Fruit fly (Drosophila melanogaster) whole organism, embryonic: ENCODE measurements around the gene ND-PDSW.

Source experiments
- Atf6 ChIP-seq: fragments of 200-800 bp; sonication (Bioruptor generic); IDR thresholded peaks from 2 replicates; pipeline ENCODE4 v1.3.6; 2022; ENCODE audit warnings: missing biosample characterization, missing genetic modification characterization
- Bgb ChIP-seq: fragments of 200-800 bp; sonication (Bioruptor generic); IDR thresholded peaks from 2 replicates; pipeline ENCODE4 v1.3.6; 2022; ENCODE audit warnings: missing biosample characterization, missing genetic modification characterization; ENCODE audit not compliant: partially characterized antibody
- CG10543 ChIP-seq: fragments of 200-800 bp; sonication (Bioruptor generic); optimal IDR thresholded peaks from 3 replicates; lab custom pipeline; 2017; ENCODE audit warnings: missing biosample characterization, mild to moderate bottlenecking, missing genetic modification characterization, moderate library complexity
- CG11723 ChIP-seq: fragments of 200-800 bp; sonication (Bioruptor generic); optimal IDR thresholded peaks from 2 replicates; lab custom pipeline; 2017; ENCODE audit warnings: missing biosample characterization, mild to moderate bottlenecking, missing genetic modification characterization
- CG12659 ChIP-seq: fragments of 200-800 bp; sonication (Bioruptor generic); optimal IDR thresholded peaks from 3 replicates; lab custom pipeline; 2017; ENCODE audit warnings: mild to moderate bottlenecking, missing biosample characterization, missing genetic modification reagents, missing genetic modification characterization
- CG12942 ChIP-seq: fragments of 200-800 bp; sonication (Bioruptor generic); optimal IDR thresholded peaks from 3 replicates; lab custom pipeline; 2016; ENCODE audit warnings: missing biosample characterization, missing genetic modification characterization
- CG15269 ChIP-seq: fragments of 200-800 bp; sonication (Bioruptor generic); optimal IDR thresholded peaks from 2 replicates; lab custom pipeline; 2018; ENCODE audit warnings: missing biosample characterization, mild to moderate bottlenecking, missing genetic modification characterization, moderate library complexity
- CG15514 ChIP-seq: fragments of 200-800 bp; sonication (Bioruptor generic); optimal IDR thresholded peaks from 3 replicates; lab custom pipeline; 2017; ENCODE audit warnings: missing biosample characterization, missing genetic modification characterization, mild to moderate bottlenecking, moderate library complexity, missing genetic modification reagents
- CG17385 ChIP-seq: fragments of 200-800 bp; sonication (Bioruptor generic); optimal IDR thresholded peaks from 3 replicates; lab custom pipeline; 2018; ENCODE audit warnings: missing biosample characterization, mild to moderate bottlenecking, missing genetic modification characterization
- CG2129 ChIP-seq: fragments of 200-800 bp; sonication (Bioruptor generic); IDR thresholded peaks from 2 replicates; pipeline ENCODE4 v1.3.6; 2022; ENCODE audit warnings: missing biosample characterization, missing genetic modification characterization; ENCODE audit not compliant: partially characterized antibody
- CG2202 ChIP-seq: fragments of 200-800 bp; sonication (Bioruptor generic); optimal IDR thresholded peaks from 2 replicates; lab custom pipeline; 2018; ENCODE audit warnings: missing biosample characterization, mild to moderate bottlenecking, missing genetic modification characterization
- CG31388 ChIP-seq: fragments of 200-800 bp; sonication (Bioruptor generic); optimal IDR thresholded peaks from 2 replicates; lab custom pipeline; 2016; ENCODE audit warnings: missing biosample characterization, missing genetic modification characterization
- CG34422 ChIP-seq: fragments of 200-800 bp; sonication (Bioruptor generic); IDR thresholded peaks from 3 replicates; pipeline ENCODE4 v1.3.6; 2022; ENCODE audit warnings: missing biosample characterization, missing genetic modification characterization
- CG3726 ChIP-seq: fragments of 200-800 bp; sonication (Bioruptor generic); IDR thresholded peaks from 3 replicates; pipeline ENCODE4, ENCODE4 v1.3.6; 2022; ENCODE audit warnings: missing biosample characterization, missing genetic modification characterization
- CG3838 ChIP-seq: fragments of 200-800 bp; sonication (Bioruptor generic); optimal IDR thresholded peaks from 3 replicates; lab custom pipeline; 2016; ENCODE audit warnings: missing biosample characterization, missing genetic modification characterization
- CG3847 ChIP-seq: fragments of 200-800 bp; sonication (Bioruptor generic); IDR thresholded peaks from 2 replicates; pipeline ENCODE4 v1.3.6; 2022; ENCODE audit warnings: missing biosample characterization, missing genetic modification characterization
- CG4360 ChIP-seq: fragments of 200-800 bp; sonication (Bioruptor generic); IDR thresholded peaks from 2 replicates; pipeline ENCODE4 v1.3.6; 2022; ENCODE audit warnings: missing biosample characterization, missing genetic modification characterization
- CG4820 ChIP-seq: fragments of 200-800 bp; sonication (Bioruptor generic); optimal IDR thresholded peaks from 3 replicates; lab custom pipeline; 2016; ENCODE audit warnings: missing biosample characterization, missing genetic modification characterization
- CG5245 ChIP-seq: fragments of 200-800 bp; sonication (Bioruptor generic); optimal IDR thresholded peaks from 3 replicates; lab custom pipeline; 2016; ENCODE audit warnings: missing biosample characterization, missing genetic modification characterization
- CG5953 ChIP-seq: fragments of 200-800 bp; sonication (Bioruptor generic); IDR thresholded peaks from 2 replicates; pipeline ENCODE4 v1.3.6; 2022; ENCODE audit warnings: missing biosample characterization, missing genetic modification characterization
- CG6272 ChIP-seq: fragments of 200-800 bp; sonication (Bioruptor generic); IDR thresholded peaks from 2 replicates; pipeline ENCODE4 v1.3.6; 2022; ENCODE audit warnings: missing biosample characterization, missing genetic modification characterization
- CG7372 ChIP-seq: fragments of 200-800 bp; sonication (Bioruptor generic); IDR thresholded peaks from 2 replicates; pipeline ENCODE4 v1.3.6; 2022; ENCODE audit warnings: missing biosample characterization, missing genetic modification characterization
- CoRest ChIP-seq: fragments of 200-800 bp; sonication (Bioruptor generic); optimal IDR thresholded peaks from 3 replicates; lab custom pipeline; 2018; ENCODE audit warnings: missing biosample characterization, mild to moderate bottlenecking, missing genetic modification characterization, moderate library complexity
- Doc2 ChIP-seq: fragments of 200-800 bp; sonication (Bioruptor generic); IDR thresholded peaks from 2 replicates; pipeline ENCODE4 v1.3.6; 2022; ENCODE audit warnings: missing biosample characterization, missing genetic modification characterization
- Fer1 ChIP-seq: fragments of 200-800 bp; sonication (Bioruptor generic); optimal IDR thresholded peaks from 2 replicates; lab custom pipeline; 2017; ENCODE audit warnings: missing biosample characterization, mild to moderate bottlenecking, missing genetic modification characterization
- H2.0 ChIP-seq: fragments of 200-800 bp; sonication (Bioruptor generic); IDR thresholded peaks from 2 replicates; pipeline ENCODE4 v1.3.6; 2022; ENCODE audit warnings: missing biosample characterization, missing genetic modification characterization
- Hmr ChIP-seq: fragments of 200-800 bp; sonication (Bioruptor generic); optimal IDR thresholded peaks from 3 replicates; lab custom pipeline; 2017; ENCODE audit warnings: mild to moderate bottlenecking, missing biosample characterization, missing genetic modification reagents, missing genetic modification characterization
- Lhr ChIP-seq: fragments of 200-800 bp; sonication (Bioruptor generic); optimal IDR thresholded peaks from 3 replicates; lab custom pipeline; 2017; ENCODE audit warnings: mild to moderate bottlenecking, missing biosample characterization, missing genetic modification reagents, missing genetic modification characterization
- Med ChIP-seq: fragments of 200-800 bp; sonication (Bioruptor generic); peaks from one replicate; lab custom pipeline; 2016; ENCODE audit warnings: missing biosample characterization, missing genetic modification characterization, mild to moderate bottlenecking, inconsistent platforms, moderate library complexity
- Ptx1 ChIP-seq: fragments of 200-800 bp; sonication (Bioruptor generic); IDR thresholded peaks from 2 replicates; pipeline ENCODE4 v1.3.6; 2022; ENCODE audit warnings: missing biosample characterization, missing genetic modification characterization
- Usf ChIP-seq: fragments of 200-800 bp; sonication (Bioruptor generic); optimal IDR thresholded peaks from 2 replicates; lab custom pipeline; 2017; ENCODE audit warnings: missing genotype, missing biosample characterization, missing genetic modification characterization
- amos ChIP-seq: fragments of 200-800 bp; sonication (Bioruptor generic); IDR thresholded peaks from 2 replicates; pipeline ENCODE4 v1.3.6; 2022; ENCODE audit warnings: missing biosample characterization, missing genetic modification characterization; ENCODE audit not compliant: partially characterized antibody
- aop ChIP-seq: fragments of 200-800 bp; sonication (Bioruptor generic); IDR thresholded peaks from 2 replicates; pipeline ENCODE4 v1.3.6; 2022; ENCODE audit warnings: missing biosample characterization, missing genetic modification characterization
- ase ChIP-seq: fragments of 200-800 bp; sonication (Bioruptor generic); IDR thresholded peaks from 3 replicates; pipeline ENCODE4 v1.3.6; 2022; ENCODE audit warnings: missing biosample characterization, missing genetic modification characterization
- da ChIP-seq: fragments of 200-800 bp; sonication (Bioruptor generic); optimal IDR thresholded peaks from 2 replicates; lab custom pipeline; 2016; ENCODE audit warnings: missing biosample characterization, missing genetic modification characterization
- dysf ChIP-seq: fragments of 200-800 bp; sonication (Bioruptor generic); IDR thresholded peaks from 3 replicates; pipeline ENCODE4 v1.3.6; 2022; ENCODE audit warnings: missing biosample characterization, missing genetic modification characterization
- gce ChIP-seq: fragments of 200-800 bp; sonication (Bioruptor generic); IDR thresholded peaks from 3 replicates; pipeline ENCODE4 v1.3.6; 2022; ENCODE audit warnings: missing biosample characterization, missing genetic modification characterization
- hth ChIP-seq: fragments of >200 bp; optimal IDR thresholded peaks from 2 replicates; lab custom pipeline; 2017; ENCODE audit warnings: inconsistent platforms
- kay ChIP-seq: fragments of 200-800 bp; sonication (Bioruptor generic); optimal IDR thresholded peaks from 2 replicates; lab custom pipeline; 2016; ENCODE audit warnings: missing biosample characterization, missing genetic modification characterization
- kni ChIP-seq: fragments of 200-800 bp; sonication (Bioruptor generic); optimal IDR thresholded peaks from 3 replicates; lab custom pipeline; 2017; ENCODE audit warnings: mild to moderate bottlenecking, missing biosample characterization, missing genetic modification reagents, missing genetic modification characterization
- nerfin-1 ChIP-seq: fragments of 200-800 bp; sonication (Bioruptor generic); optimal IDR thresholded peaks from 3 replicates; lab custom pipeline; 2019; ENCODE audit warnings: missing biosample characterization, mild to moderate bottlenecking, missing genetic modification characterization, moderate library complexity
- onecut ChIP-seq: fragments of 200-800 bp; sonication (Bioruptor generic); IDR thresholded peaks from 2 replicates; pipeline ENCODE4 v1.3.6; 2022; ENCODE audit warnings: missing biosample characterization, missing genetic modification characterization
- pan ChIP-seq, 4 experiments: fragments of >200 bp in 3 of 4; fragments of 200-800 bp in 1 of 4; sonication (Bioruptor generic) in 1 of 4; optimal IDR thresholded peaks in 3 of 4; IDR thresholded peaks in 1 of 4; 2 replicates each; pipeline versions ENCODE4 v1.3.6 to Lab custom; 2017 to 2022; ENCODE audit warnings: missing biosample characterization in 2 of 4, missing genetic modification characterization in 2 of 4, mixed read lengths in 1 of 4
- repo ChIP-seq: fragments of 200-800 bp; sonication (Bioruptor generic); optimal IDR thresholded peaks from 2 replicates; lab custom pipeline; 2016; ENCODE audit warnings: missing biosample characterization, missing genetic modification characterization
- sens ChIP-seq: fragments of 200-800 bp; sonication (Bioruptor generic); peaks from one replicate; lab custom pipeline; 2016; ENCODE audit warnings: missing biosample characterization, missing genetic modification characterization
- sr ChIP-seq: fragments of 200-800 bp; sonication (Bioruptor generic); IDR thresholded peaks from 3 replicates; pipeline ENCODE4 v1.3.6; 2022; ENCODE audit warnings: missing biosample characterization, missing genetic modification characterization
- sug ChIP-seq: fragments of 200-800 bp; optimal IDR thresholded peaks from 2 replicates; lab custom pipeline; 2019; ENCODE audit warnings: missing biosample characterization, mild to moderate bottlenecking, missing genetic modification characterization, moderate library complexity
- tio ChIP-seq: fragments of 200-800 bp; sonication (Bioruptor generic); optimal IDR thresholded peaks from 2 replicates; lab custom pipeline; 2017; ENCODE audit warnings: missing biosample characterization, missing genetic modification characterization, inconsistent platforms
- ttk ChIP-seq: fragments of 200-800 bp; sonication (Bioruptor generic); IDR thresholded peaks from 2 replicates; pipeline ENCODE4 v2.1.2; 2022; ENCODE audit warnings: missing biosample characterization, missing genetic modification characterization
- twi ChIP-seq: fragments of 200-800 bp; optimal IDR thresholded peaks from 2 replicates; lab custom pipeline; 2019; ENCODE audit warnings: missing biosample characterization, mild to moderate bottlenecking, missing genetic modification characterization, moderate library complexity

Gene ND-PDSW

DNA sequence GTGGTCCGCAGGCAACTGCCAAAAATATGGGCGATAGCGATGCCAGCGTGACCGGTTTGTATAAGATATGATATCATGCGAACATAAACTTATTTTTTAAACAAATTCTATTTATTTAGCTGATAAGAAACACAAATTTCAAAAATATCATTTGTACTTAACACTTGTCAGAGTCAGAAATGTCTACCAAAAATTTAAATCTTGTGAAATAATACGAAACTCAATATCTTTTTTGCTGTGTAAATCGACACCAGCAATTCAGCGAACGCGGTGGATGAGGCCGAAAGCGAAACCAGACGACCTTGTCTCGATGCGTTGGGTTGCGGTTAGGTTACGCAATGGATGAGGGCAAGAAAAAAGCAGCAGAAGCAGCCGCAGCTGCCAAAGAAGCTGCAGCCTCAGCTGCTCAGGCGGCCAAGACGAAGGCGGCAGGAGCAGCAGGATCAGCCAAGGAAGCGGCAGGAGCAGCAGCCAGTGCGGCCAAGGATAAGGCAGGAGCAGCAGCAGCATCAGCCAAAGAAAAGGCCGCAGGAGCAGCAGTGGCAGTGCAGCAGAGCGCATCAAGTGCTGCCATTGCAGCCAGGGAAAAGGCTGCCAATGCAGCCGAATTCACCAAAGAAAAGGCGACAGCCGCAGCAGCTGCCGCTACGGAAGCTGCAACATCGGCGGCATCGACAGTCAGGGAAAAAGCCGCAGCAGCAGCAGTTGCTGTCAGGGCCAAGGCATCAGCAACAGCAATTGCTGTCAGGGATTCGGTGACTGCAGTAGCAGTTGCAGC, 49.2 kb upstream of the ND-PDSW start, which contains the start of gene CG31952 (continued):
- TF ChIP-seq CG5953 (GFP tag; lab: Robert Waterston, UW) (0 out of 2 replicates have a peak, but pooled peaks have one; percentile 5), Bgb (GFP tag; lab: Robert Waterston, UW) (no peak), Med (GFP tag; lab: Kevin White, UChicago) (peak; percentile 67), Atf6 (GFP tag; lab: Robert Waterston, UW) (peak; percentile 33; the same call in 1 of the 2 replicates), tio (GFP tag; lab: Kevin White, UChicago) (no peak), CG11723 (GFP tag; lab: Kevin White, UChicago) (no peak), CG12942 (GFP tag; lab: Kevin White, UChicago) (no peak), CG17385 (GFP tag; lab: Kevin White, UChicago) (no peak), kni (GFP tag; lab: Kevin White, UChicago) (no peak), ttk (GFP tag; lab: Robert Waterston, UW) (no peak), CoRest (peak; percentile 17), CG3838 (GFP tag; lab: Kevin White, UChicago) (no peak), da (GFP tag; lab: Kevin White, UChicago) (no peak), H2.0 (no peak), onecut (GFP tag; lab: Robert Waterston, UW) (no peak), Doc2 (GFP tag; lab: Robert Waterston, UW) (no peak), CG4360 (no peak), nerfin-1 (tag; lab: Kevin White, UChicago) (no peak), CG6272 (GFP tag; lab: Robert Waterston, UW) (no peak), CG31388 (no peak), Lhr (GFP tag; lab: Kevin White, UChicago) (no peak), Usf (no peak), CG10543 (GFP tag; lab: Kevin White, UChicago) (no peak), CG2129 (GFP tag; lab: Robert Waterston, UW) (no peak), CG5245 (GFP tag; lab: Kevin White, UChicago) (no peak), CG15269 (tag; lab: Kevin White, UChicago) (no peak), Fer1 (GFP tag; lab: Kevin White, UChicago) (no peak), CG3726 (GFP tag; lab: Robert Waterston, UW) (no peak), dysf (GFP tag; lab: Robert Waterston, UW) (0 out of 3 replicates have a peak, but pooled peaks have one; percentile 7), aop (GFP tag; lab: Robert Waterston, UW) (no peak), twi (tag; lab: Kevin White, UChicago) (no peak), CG4820 (GFP tag; lab: Kevin White, UChicago) (no peak), CG3847 (peak; percentile 38; the same call in 1 of the 2 replicates), amos (GFP tag; lab: Robert Waterston, UW) (no peak), hth (no peak), CG7372 (GFP tag; lab: Robert Waterston, UW) (no peak), CG34422 (no peak), sug (tag; lab: Kevin White, UChicago) (no peak), pan (optimal IDR thresholded peaks at IDR 0.05; lab: Kevin White, UChicago) (no peak), pan (GFP tag; optimal IDR thresholded peaks at IDR 0.05 in 1 of 2, IDR thresholded peaks at IDR 0.05 in 1 of 2) (no peak), sens (peak; percentile 28), Ptx1 (GFP tag; lab: Robert Waterston, UW) (0 out of 2 replicates have a peak, but pooled peaks have one; percentile 11), Hmr (GFP tag; lab: Kevin White, UChicago) (no peak), kay (GFP tag; lab: Kevin White, UChicago) (no peak), gce (GFP tag; lab: Robert Waterston, UW) (no peak), ase (GFP tag; lab: Robert Waterston, UW) (no peak), CG2202 (no peak), CG12659 (GFP tag; lab: Kevin White, UChicago) (no peak), sr (GFP tag; lab: Robert Waterston, UW) (no peak), CG15514 (GFP tag; lab: Kevin White, UChicago) (no peak), repo (GFP tag; lab: Kevin White, UChicago) (no peak)
